Fruit fly (Drosophila melanogaster) whole organism, adult: Measurements from ENCODE around the gene dimm.

Experiments used
- CG5204 ChIP-seq: fragments of 200-800 bp; sonication (Bioruptor generic); optimal IDR thresholded peaks from 2 replicates; lab custom pipeline; 2016; ENCODE audit warnings: missing biosample characterization, missing genetic modification characterization
- CG7045 ChIP-seq: fragments of 200-800 bp; sonication (Bioruptor generic); optimal IDR thresholded peaks from 2 replicates; lab custom pipeline; 2017; ENCODE audit warnings: missing biosample characterization, mild to moderate bottlenecking, missing genetic modification characterization
- cnc ChIP-seq, 2 experiments: fragments of >200 bp; optimal IDR thresholded peaks; 2 replicates each; lab custom pipeline; 2017

dm6 chr2L:21360916-21361315 is 29.4 kb downstream of the dimm start, which contains the start of gene dtr:
- TF ChIP-seq cnc (optimal IDR thresholded peaks at IDR 0.05; lab: Kevin White, UChicago) (no peak), CG5204 (no peak), CG7045 (GFP tag; lab: Kevin White, UChicago) (no peak)
